Fruit fly (Drosophila melanogaster) whole organism, embryonic: ENCODE data around the gene Vm26Aa.

Experiments
- BtbVII ChIP-seq: fragments of 200-800 bp; sonication (Bioruptor generic); optimal IDR thresholded peaks from 3 replicates; lab custom pipeline; 2017; ENCODE audit warnings: missing biosample characterization, mild to moderate bottlenecking, missing genetic modification characterization
- CG11247 ChIP-seq: fragments of 200-800 bp; sonication (Bioruptor generic); IDR thresholded peaks from 2 replicates; pipeline ENCODE4 v1.3.6; 2022; ENCODE audit warnings: missing biosample characterization, missing genetic modification characterization
- CG11695 ChIP-seq: fragments of 200-800 bp; sonication (Bioruptor generic); IDR thresholded peaks from 3 replicates; pipeline ENCODE4 v1.3.6; 2022; ENCODE audit warnings: missing biosample characterization, missing genetic modification characterization
- CG12299 ChIP-seq: fragments of 200-800 bp; sonication (Bioruptor generic); optimal IDR thresholded peaks from 2 replicates; lab custom pipeline; 2018; ENCODE audit warnings: missing biosample characterization, mild to moderate bottlenecking, missing genetic modification characterization
- CG1233 ChIP-seq: fragments of 200-800 bp; sonication (Bioruptor generic); optimal IDR thresholded peaks from 4 replicates; lab custom pipeline; 2018; ENCODE audit warnings: missing biosample characterization, mild to moderate bottlenecking, missing genetic modification characterization
- CG13894 ChIP-seq: fragments of 200-800 bp; sonication (Bioruptor generic); optimal IDR thresholded peaks from 3 replicates; lab custom pipeline; 2018; ENCODE audit warnings: missing biosample characterization, mild to moderate bottlenecking, missing genetic modification characterization, moderate library complexity
- CG14710 ChIP-seq: fragments of 200-800 bp; sonication (Bioruptor generic); optimal IDR thresholded peaks from 3 replicates; lab custom pipeline; 2019; ENCODE audit warnings: missing biosample characterization, mild to moderate bottlenecking, missing genetic modification characterization, moderate library complexity
- CG15696 ChIP-seq: fragments of 200-800 bp; sonication (Bioruptor generic); optimal IDR thresholded peaks from 2 replicates; lab custom pipeline; 2019; ENCODE audit warnings: missing biosample characterization, mild to moderate bottlenecking, missing genetic modification characterization, moderate library complexity
- CG17328 ChIP-seq: fragments of 200-800 bp; sonication (Bioruptor generic); IDR thresholded peaks from 2 replicates; pipeline ENCODE4 v1.3.6; 2022; ENCODE audit warnings: missing biosample characterization, missing genetic modification characterization
- CG17361 ChIP-seq: fragments of 200-800 bp; sonication (Bioruptor generic); IDR thresholded peaks from 3 replicates; pipeline ENCODE4 v1.3.6; 2022; ENCODE audit warnings: missing biosample characterization, missing genetic modification characterization
- CG17612 ChIP-seq: fragments of 200-800 bp; sonication (Bioruptor generic); IDR thresholded peaks from 2 replicates; pipeline ENCODE4 v1.3.6; 2022; ENCODE audit warnings: missing biosample characterization, missing genetic modification characterization
- CG17802 ChIP-seq: fragments of 200-800 bp; sonication (Bioruptor generic); optimal IDR thresholded peaks from 2 replicates; lab custom pipeline; 2018; ENCODE audit warnings: missing biosample characterization, mild to moderate bottlenecking, missing genetic modification characterization, moderate library complexity
- CG32767 ChIP-seq: fragments of 200-800 bp; sonication (Bioruptor generic); IDR thresholded peaks from 2 replicates; pipeline ENCODE4 v1.3.6; 2022; ENCODE audit warnings: missing biosample characterization, missing genetic modification characterization
- CG34422 ChIP-seq: fragments of 200-800 bp; sonication (Bioruptor generic); IDR thresholded peaks from 3 replicates; pipeline ENCODE4 v1.3.6; 2022; ENCODE audit warnings: missing biosample characterization, missing genetic modification characterization
- CG4328 ChIP-seq: fragments of 200-800 bp; sonication (Bioruptor generic); optimal IDR thresholded peaks from 3 replicates; lab custom pipeline; 2017; ENCODE audit warnings: missing biosample characterization, missing genetic modification reagents, missing genetic modification characterization
- CG5953 ChIP-seq: fragments of 200-800 bp; sonication (Bioruptor generic); IDR thresholded peaks from 2 replicates; pipeline ENCODE4 v1.3.6; 2022; ENCODE audit warnings: missing biosample characterization, missing genetic modification characterization
- CG6175 ChIP-seq: fragments of 200-800 bp; sonication (Bioruptor generic); IDR thresholded peaks from 3 replicates; pipeline ENCODE4 v1.3.6; 2022; ENCODE audit warnings: missing biosample characterization, missing genetic modification characterization
- CG6654 ChIP-seq: fragments of 200-800 bp; sonication (Bioruptor generic); optimal IDR thresholded peaks from 2 replicates; lab custom pipeline; 2017; ENCODE audit warnings: missing biosample characterization, mild to moderate bottlenecking, missing genetic modification characterization
- CG6765 ChIP-seq: fragments of 200-800 bp; sonication (Bioruptor generic); optimal IDR thresholded peaks from 3 replicates; lab custom pipeline; 2017; ENCODE audit warnings: missing biosample characterization, mild to moderate bottlenecking, missing genetic modification characterization
- CG9932 ChIP-seq: fragments of 200-800 bp; sonication (Bioruptor generic); IDR thresholded peaks from 2 replicates; pipeline ENCODE4 v1.3.6; 2022; ENCODE audit warnings: missing biosample characterization, missing genetic modification characterization
- CrebB ChIP-seq: fragments of 200-800 bp; sonication (Bioruptor generic); optimal IDR thresholded peaks from 3 replicates; lab custom pipeline; 2018; ENCODE audit warnings: missing biosample characterization, mild to moderate bottlenecking, missing genetic modification characterization
- Doc2 ChIP-seq: fragments of 200-800 bp; sonication (Bioruptor generic); IDR thresholded peaks from 2 replicates; pipeline ENCODE4 v1.3.6; 2022; ENCODE audit warnings: missing biosample characterization, missing genetic modification characterization
- Gsc ChIP-seq: fragments of 200-800 bp; sonication (Bioruptor generic); IDR thresholded peaks from 2 replicates; pipeline ENCODE4 v1.3.6; 2022; ENCODE audit warnings: missing biosample characterization, missing genetic modification characterization
- H2.0 ChIP-seq: fragments of 200-800 bp; sonication (Bioruptor generic); IDR thresholded peaks from 2 replicates; pipeline ENCODE4 v1.3.6; 2022; ENCODE audit warnings: missing biosample characterization, missing genetic modification characterization
- HHEX ChIP-seq: fragments of 200-800 bp; sonication (Bioruptor generic); optimal IDR thresholded peaks from 3 replicates; lab custom pipeline; 2017; ENCODE audit warnings: missing biosample characterization, mild to moderate bottlenecking, missing genetic modification characterization, missing genetic modification reagents
- MTF-1 ChIP-seq: fragments of 200-800 bp; sonication (Bioruptor generic); optimal IDR thresholded peaks from 2 replicates; lab custom pipeline; 2018; ENCODE audit warnings: missing biosample characterization, mild to moderate bottlenecking, missing genetic modification characterization, borderline replicate concordance
- Mes4 ChIP-seq: fragments of 200-800 bp; sonication (Bioruptor generic); optimal IDR thresholded peaks from 2 replicates; lab custom pipeline; 2016; ENCODE audit warnings: missing biosample characterization, missing genetic modification characterization
- Mrtf ChIP-seq: fragments of 200-800 bp; sonication (Bioruptor generic); IDR thresholded peaks from 3 replicates; pipeline ENCODE4 v1.3.6; 2022; ENCODE audit warnings: missing biosample characterization, missing genetic modification characterization
- Myb ChIP-seq: fragments of 200-800 bp; sonication (Bioruptor generic); optimal IDR thresholded peaks from 2 replicates; lab custom pipeline; 2016; ENCODE audit warnings: missing biosample characterization, missing genetic modification characterization
- NC2α ChIP-seq: fragments of 200-800 bp; sonication (Bioruptor generic); optimal IDR thresholded peaks from 2 replicates; lab custom pipeline; 2016; ENCODE audit warnings: missing biosample characterization, missing genetic modification characterization
- Nf-YB ChIP-seq: fragments of 200-800 bp; sonication (Bioruptor generic); optimal IDR thresholded peaks from 3 replicates; lab custom pipeline; 2019; ENCODE audit warnings: missing biosample characterization, mild to moderate bottlenecking, missing genetic modification characterization, moderate library complexity
- NfI ChIP-seq: fragments of 200-800 bp; sonication (Bioruptor generic); optimal IDR thresholded peaks from 3 replicates; lab custom pipeline; 2018; ENCODE audit warnings: missing biosample characterization, mild to moderate bottlenecking, missing genetic modification characterization, moderate library complexity
- Rfx ChIP-seq: fragments of 200-800 bp; sonication (Bioruptor generic); IDR thresholded peaks from 2 replicates; pipeline ENCODE4 v1.3.6; 2022; ENCODE audit warnings: missing biosample characterization, missing genetic modification characterization
- Side ChIP-seq: fragments of 200-800 bp; sonication (Bioruptor generic); optimal IDR thresholded peaks from 2 replicates; lab custom pipeline; 2016; ENCODE audit warnings: missing biosample characterization, missing genetic modification characterization
- Sin3A ChIP-seq: fragments of >200 bp; optimal IDR thresholded peaks from 2 replicates; lab custom pipeline; 2018
- Stat92E ChIP-seq, 3 experiments: fragments of >200 bp in 2 of 3; fragments of 200-800 bp in 1 of 3; sonication (Bioruptor generic) in 1 of 3; optimal IDR thresholded peaks; 2 replicates each; lab custom pipeline; 2017 to 2019; ENCODE audit warnings: missing biosample characterization in 3 of 3, missing genetic modification characterization in 3 of 3, mild to moderate bottlenecking in 1 of 3, moderate library complexity in 1 of 3
- btn ChIP-seq: fragments of 200-800 bp; sonication (Bioruptor generic); optimal IDR thresholded peaks from 2 replicates; lab custom pipeline; 2016; ENCODE audit warnings: missing biosample characterization, missing genetic modification characterization
- cad ChIP-seq: fragments of >200 bp; optimal IDR thresholded peaks from 2 replicates; lab custom pipeline; 2017; ENCODE audit warnings: missing biosample characterization, missing genetic modification characterization
- cwo ChIP-seq: fragments of 200-800 bp; sonication (Bioruptor generic); optimal IDR thresholded peaks from 3 replicates; lab custom pipeline; 2017; ENCODE audit warnings: missing biosample characterization, missing genetic modification characterization, mild to moderate bottlenecking, moderate library complexity, missing genetic modification reagents
- gcm2 ChIP-seq: fragments of 200-800 bp; sonication (Bioruptor generic); optimal IDR thresholded peaks from 2 replicates; lab custom pipeline; 2016; ENCODE audit warnings: missing biosample characterization, missing genetic modification characterization
- insv ChIP-seq, 2 experiments: fragments of 200-800 bp; sonication (Bioruptor generic); optimal IDR thresholded peaks; 3 replicates each; lab custom pipeline; 2016 to 2018; ENCODE audit warnings: missing biosample characterization in 2 of 2, missing genetic modification characterization in 2 of 2
- kay ChIP-seq: fragments of 200-800 bp; sonication (Bioruptor generic); optimal IDR thresholded peaks from 2 replicates; lab custom pipeline; 2016; ENCODE audit warnings: missing biosample characterization, missing genetic modification characterization
- lmd ChIP-seq: fragments of 200-800 bp; sonication (Bioruptor generic); IDR thresholded peaks from 2 replicates; pipeline ENCODE4 v1.3.6; 2022; ENCODE audit warnings: missing biosample characterization, missing genetic modification characterization
- onecut ChIP-seq: fragments of 200-800 bp; sonication (Bioruptor generic); IDR thresholded peaks from 2 replicates; pipeline ENCODE4 v1.3.6; 2022; ENCODE audit warnings: missing biosample characterization, missing genetic modification characterization
- pho ChIP-seq: fragments of 200-800 bp; sonication (Bioruptor generic); optimal IDR thresholded peaks from 2 replicates; lab custom pipeline; 2016; ENCODE audit warnings: missing biosample characterization, missing genetic modification characterization
- rib ChIP-seq: fragments of 200-800 bp; sonication (Bioruptor generic); IDR thresholded peaks from 2 replicates; pipeline ENCODE4 v1.3.6; 2022; ENCODE audit warnings: missing biosample characterization, missing genetic modification characterization
- stwl ChIP-seq: fragments of 200-800 bp; sonication (Bioruptor generic); optimal IDR thresholded peaks from 3 replicates; lab custom pipeline; 2018; ENCODE audit warnings: missing biosample characterization, mild to moderate bottlenecking, missing genetic modification characterization, moderate library complexity
- trh ChIP-seq: fragments of 200-800 bp; sonication (Bioruptor generic); optimal IDR thresholded peaks from 2 replicates; lab custom pipeline; 2016; ENCODE audit warnings: missing biosample characterization, missing genetic modification characterization
- unpg ChIP-seq: fragments of 200-800 bp; sonication (Bioruptor generic); optimal IDR thresholded peaks from 3 replicates; lab custom pipeline; 2018; ENCODE audit warnings: missing biosample characterization, mild to moderate bottlenecking, missing genetic modification characterization, moderate library complexity
- zen ChIP-seq: fragments of 200-800 bp; sonication (Bioruptor generic); optimal IDR thresholded peaks from 3 replicates; lab custom pipeline; 2018; ENCODE audit warnings: missing biosample characterization, mild to moderate bottlenecking, missing genetic modification characterization, moderate library complexity

Gene Vm26Aa

dm6 chr2L:5981433-5982333 is 21.5 kb upstream of the Vm26Aa start, which contains the start of gene eIF4A (continued):
- TF ChIP-seq CG17802 (no peak), CG34422 (GFP tag; lab: Robert Waterston, UW) (no peak), CG17361 (no peak), HHEX (GFP tag; lab: Kevin White, UChicago) (no peak), unpg (GFP tag; lab: Kevin White, UChicago) (peak; percentile 27), cad (no peak), CrebB (tag; lab: Kevin White, UChicago) (no peak), cwo (GFP tag; lab: Kevin White, UChicago) (peak; percentile 89), trh (GFP tag; lab: Kevin White, UChicago) (no peak), CG11247 (GFP tag; lab: Robert Waterston, UW) (no peak), pho (GFP tag; lab: Kevin White, UChicago) (no peak), NfI (GFP tag; lab: Kevin White, UChicago) (peak; percentile 56), CG4328 (GFP tag; lab: Kevin White, UChicago) (no peak), NC2α (GFP tag; lab: Kevin White, UChicago) (no peak), gcm2 (GFP tag; lab: Kevin White, UChicago) (peak; percentile 13), BtbVII (GFP tag; lab: Kevin White, UChicago) (peak; percentile 16), Doc2 (no peak), Gsc (GFP tag; lab: Robert Waterston, UW) (no peak), CG5953 (GFP tag; lab: Robert Waterston, UW) (no peak), MTF-1 (GFP tag; lab: Kevin White, UChicago) (peak; percentile 37), Rfx (GFP tag; lab: Robert Waterston, UW) (no peak), Mrtf (GFP tag; lab: Robert Waterston, UW) (no peak), CG17328 (GFP tag; lab: Robert Waterston, UW) (no peak), CG6765 (GFP tag; lab: Kevin White, UChicago) (no peak), Sin3A (lab: Kevin White, UChicago) (peak; percentile 96), Nf-YB (GFP tag; lab: Kevin White, UChicago) (no peak), CG11695 (GFP tag; lab: Robert Waterston, UW) (no peak), kay (GFP tag; lab: Kevin White, UChicago) (no peak), stwl (tag; lab: Kevin White, UChicago) (no peak), btn (GFP tag; lab: Kevin White, UChicago) (no peak), CG12299 (peak; percentile 10), Stat92E (GFP tag; optimal IDR thresholded peaks at IDR 0.05; lab: Kevin White, UChicago) (peak in 1 of 3 experiments; percentile 2), Side (no peak), CG14710 (peak; percentile 73), CG15696 (tag; lab: Kevin White, UChicago) (peak; percentile 12), CG1233 (peak; percentile 44), CG17612 (GFP tag; lab: Robert Waterston, UW) (no peak), zen (tag; lab: Kevin White, UChicago) (peak; percentile 40), H2.0 (GFP tag; lab: Robert Waterston, UW) (no peak), Mes4 (GFP tag; lab: Kevin White, UChicago) (peak; percentile 54), insv (GFP tag; optimal IDR thresholded peaks at IDR 0.05; lab: Kevin White, UChicago) (no peak), CG13894 (tag; lab: Kevin White, UChicago) (no peak), onecut (GFP tag; lab: Robert Waterston, UW) (no peak), lmd (GFP tag; lab: Robert Waterston, UW) (no peak), CG9932 (GFP tag; lab: Robert Waterston, UW) (no peak), rib (GFP tag; lab: Robert Waterston, UW) (no peak), CG6175 (GFP tag; lab: Robert Waterston, UW) (no peak), CG32767 (GFP tag; lab: Robert Waterston, UW) (no peak), CG6654 (GFP tag; lab: Kevin White, UChicago) (no peak), Myb (GFP tag; lab: Kevin White, UChicago) (peak; percentile 19)
